Worm (Caenorhabditis elegans): ENCODE data around the gene ZK355.3.

ce11 chrII:2925806-2926558 lies 1.5 kb downstream of the ZK355.3 start:
- TF ChIP-seq F49E8.2 (tag; optimal IDR thresholded peaks at IDR 0.05; ENCODE audit: borderline replicate concordance) (no peak), mdl-1 (tag; optimal IDR thresholded peaks at IDR 0.05) (no peak), daf-12 (tag; optimal IDR thresholded peaks at IDR 0.05) (no peak), mdt-29 (GFP tag; IDR thresholded peaks at IDR 0.05) (no peak), ama-1 (optimal IDR thresholded peaks at IDR 0.05) (no peak), nhr-25 (tag; optimal IDR thresholded peaks at IDR 0.05; ENCODE audit: borderline replicate concordance, insufficient read depth) (no peak)
